Worm (Caenorhabditis elegans): ENCODE results near the gene C44C10.9.

The C44C10.9 gene

DNA sequence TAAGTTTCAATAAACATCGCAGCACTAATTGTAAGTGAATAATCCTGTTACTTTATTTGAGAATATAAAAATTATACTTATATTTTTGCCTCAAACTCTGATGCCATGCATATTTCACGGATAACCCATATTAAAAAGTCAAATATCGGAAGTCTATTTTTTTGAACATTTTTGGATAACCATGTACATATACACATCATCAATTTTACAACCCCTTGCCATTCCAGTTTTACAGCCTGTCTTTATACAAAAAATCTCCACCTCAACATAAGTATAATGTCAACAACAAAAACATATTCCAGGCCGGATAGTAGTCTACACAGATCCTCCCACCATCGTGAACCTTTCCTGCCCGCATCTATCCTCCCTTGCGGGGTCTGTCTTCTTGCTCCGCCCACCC lies 32.1 kb downstream of the C44C10.9 start, which contains the start of gene hnd-1:
Gene hnd-1 (plus strand): TSS at position 301 of the 400 bp plus-strand sequence.
- TF ChIP-seq W03F9.2 (tag; optimal IDR thresholded peaks at IDR 0.05) (no peak), him-1 (tag; optimal IDR thresholded peaks at IDR 0.05) (no peak), dao-5 (tag; optimal IDR thresholded peaks at IDR 0.05) (no peak)

ce11 chrX:11680851-11681250 lies 35.5 kb downstream of the C44C10.9 start, which contains the start of gene T04F8.7:
Gene T04F8.7 (minus strand): TSS chrX:11680980.
- no peak for TF ChIP-seq W03F9.2 (tag; optimal IDR thresholded peaks at IDR 0.05)
- TF ChIP-seq him-1 (tag; optimal IDR thresholded peaks at IDR 0.05) = no peak
- no peak for TF ChIP-seq dao-5 (tag; optimal IDR thresholded peaks at IDR 0.05)

DNA sequence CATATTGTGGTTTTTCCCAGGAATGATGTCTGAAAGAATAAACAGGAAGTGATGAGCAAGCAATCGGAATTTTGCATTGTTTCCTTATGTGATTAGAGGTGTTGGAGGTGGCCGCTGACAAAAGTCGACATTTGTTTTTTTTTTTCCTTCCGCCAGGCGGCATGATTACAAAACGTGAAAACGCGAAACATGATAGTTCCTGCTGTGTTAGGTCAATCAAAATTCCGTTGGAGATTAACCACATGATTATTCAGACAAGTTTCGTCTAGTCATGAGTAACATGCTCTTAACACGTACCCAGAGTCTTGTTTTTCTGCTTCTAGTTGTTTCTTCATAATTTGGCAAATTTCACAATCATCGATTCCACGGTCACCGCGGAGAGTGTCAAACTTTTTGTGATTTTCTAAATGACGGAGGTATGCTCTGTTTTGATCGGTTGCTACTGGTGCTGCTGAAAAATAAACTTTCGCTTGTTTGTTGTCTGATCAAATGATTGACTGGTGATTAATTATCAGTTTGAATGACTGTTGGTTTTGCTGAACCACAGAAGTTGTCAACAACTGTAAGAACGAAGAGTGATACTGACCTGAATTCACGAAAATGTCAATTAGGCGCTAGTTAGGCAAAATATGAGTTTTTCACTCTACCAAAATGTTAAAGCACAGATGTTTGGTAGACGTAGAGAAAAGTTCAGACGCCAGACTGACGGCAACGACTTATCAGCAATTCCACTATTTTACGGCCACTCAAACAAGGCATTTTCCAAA lies 36.9 kb downstream of the C44C10.9 start:
- TF ChIP-seq W03F9.2 (tag; optimal IDR thresholded peaks at IDR 0.05) = no peak
- no peak for TF ChIP-seq him-1 (tag; optimal IDR thresholded peaks at IDR 0.05)
- no peak for TF ChIP-seq dao-5 (tag; optimal IDR thresholded peaks at IDR 0.05)

- no peak for TF ChIP-seq W03F9.2 (tag; optimal IDR thresholded peaks at IDR 0.05)
- TF ChIP-seq him-1 (tag; optimal IDR thresholded peaks at IDR 0.05) = no peak
- no peak for TF ChIP-seq dao-5 (tag; optimal IDR thresholded peaks at IDR 0.05)
Observed at ce11 chrX:11675573-11675972, 40.7 kb downstream of the C44C10.9 start.

DNA sequence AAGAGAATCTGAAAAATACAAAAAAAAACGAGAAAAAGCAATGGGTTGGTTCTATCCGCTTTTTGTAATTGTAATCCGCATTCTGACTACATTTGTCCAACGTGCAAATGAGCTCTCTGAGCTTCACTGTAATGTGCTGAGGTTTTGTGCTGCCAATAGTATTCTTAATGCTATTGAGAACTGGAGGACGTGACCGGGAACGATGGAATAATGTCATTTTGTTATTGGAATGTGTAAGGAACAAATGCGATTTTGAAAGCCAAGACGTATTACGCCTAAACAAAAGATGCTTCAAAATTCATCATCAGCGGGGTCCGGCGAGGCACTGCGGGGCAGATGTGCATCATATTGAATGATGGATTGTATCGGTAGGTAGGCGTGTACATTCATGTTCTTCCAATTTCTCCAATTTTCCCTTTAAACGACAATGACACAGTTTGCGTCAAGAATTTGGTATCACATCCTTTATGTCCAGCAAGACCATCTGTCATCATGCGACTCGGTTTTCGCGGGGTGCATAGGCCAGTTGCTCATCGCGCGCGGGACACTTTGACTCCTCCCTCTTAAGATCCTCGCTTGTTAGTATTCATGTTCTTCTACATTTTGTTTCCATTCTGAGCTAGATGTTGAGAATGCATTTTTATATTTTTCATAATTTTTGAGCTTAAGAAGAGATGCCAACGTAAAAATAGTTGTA lies 43.1 kb downstream of the C44C10.9 start:
- TF ChIP-seq him-1 (tag; optimal IDR thresholded peaks at IDR 0.05) (no peak), W03F9.2 (tag; optimal IDR thresholded peaks at IDR 0.05) (no peak), dao-5 (tag; optimal IDR thresholded peaks at IDR 0.05) (no peak)

DNA sequence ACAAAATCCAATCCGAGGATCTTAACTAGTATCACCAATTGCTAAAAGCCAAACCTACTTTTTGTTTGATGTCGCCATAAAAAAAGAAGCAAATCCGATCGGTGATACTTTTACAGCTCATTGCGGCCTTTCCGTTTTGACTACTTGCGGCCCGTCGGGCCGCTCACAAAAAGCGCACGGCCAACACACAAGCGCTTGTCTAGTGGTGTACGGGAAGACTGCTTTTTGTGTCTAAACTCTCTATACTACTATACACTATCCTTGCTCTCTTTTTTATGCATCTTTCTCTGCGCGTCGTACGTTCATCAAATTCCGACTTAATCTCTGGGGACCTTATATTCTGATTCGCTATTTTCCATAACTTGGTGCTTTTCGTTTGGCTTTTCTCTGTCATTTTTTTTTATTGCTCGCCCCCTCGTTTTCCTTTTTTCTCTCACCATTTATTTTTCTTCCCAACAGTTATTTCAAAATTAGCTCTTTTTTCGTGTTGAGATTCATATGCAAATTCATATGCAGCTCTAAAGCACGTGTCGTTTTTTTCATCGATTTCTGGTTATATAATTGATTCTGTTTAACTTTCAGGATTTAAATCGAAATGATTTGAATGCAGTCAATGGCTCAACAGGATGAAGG lies 49.7 kb downstream of the C44C10.9 start, which contains the start of gene noca-2:
Gene noca-2 (plus strand): TSS at position 583 of the 633 bp plus-strand sequence.
- TF ChIP-seq W03F9.2 (tag; optimal IDR thresholded peaks at IDR 0.05) (no peak), him-1 (tag; optimal IDR thresholded peaks at IDR 0.05) (no peak), dao-5 (tag; optimal IDR thresholded peaks at IDR 0.05) (no peak)

- TF ChIP-seq W03F9.2 (tag; optimal IDR thresholded peaks at IDR 0.05) (no peak), him-1 (tag; optimal IDR thresholded peaks at IDR 0.05) (no peak), dao-5 (tag; optimal IDR thresholded peaks at IDR 0.05) (no peak)
Observed at ce11 chrX:11665522-11666017, 50.7 kb downstream of the C44C10.9 start.

DNA sequence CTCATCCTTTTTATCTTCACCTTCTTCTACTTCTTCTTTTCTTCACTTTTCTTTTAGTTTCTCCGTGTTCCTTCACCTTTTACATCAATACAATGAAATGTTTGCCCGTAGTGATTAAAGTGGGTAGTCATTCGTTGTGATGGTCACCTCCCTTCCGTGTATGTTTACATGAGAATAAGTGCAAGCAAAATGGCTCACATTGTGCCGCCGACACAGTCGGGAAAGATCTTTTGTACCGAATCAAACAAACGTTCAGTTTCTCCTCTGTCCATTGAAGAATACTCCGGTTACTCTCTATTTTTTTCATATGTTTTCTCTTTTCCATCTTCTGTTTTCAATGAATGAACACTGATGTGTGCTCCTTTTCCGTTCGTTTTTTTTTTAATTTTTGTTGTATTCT lies 52.1 kb downstream of the C44C10.9 start:
- TF ChIP-seq dao-5 (tag; optimal IDR thresholded peaks at IDR 0.05) = no peak
- no peak for TF ChIP-seq him-1 (tag; optimal IDR thresholded peaks at IDR 0.05)
- no peak for TF ChIP-seq W03F9.2 (tag; optimal IDR thresholded peaks at IDR 0.05)
